Worm (Caenorhabditis elegans) whole organism, early embryonic: ENCODE results near the gene C30G12.4.

ENCODE experiments used
- F13C5.2 ChIP-seq: sonication (generic microtip); optimal IDR thresholded peaks from 2 replicates; lab custom pipeline; 2017; ENCODE audit warnings: mild to moderate bottlenecking, missing genetic modification characterization, inconsistent platforms, missing compliant biosample characterization
- ama-1 ChIP-seq: fragments of 150-350 bp; optimal IDR thresholded peaks from 2 replicates; lab custom pipeline; 2014
- ceh-13 ChIP-seq: fragments of 200-800 bp; sonication (Bioruptor generic); optimal IDR thresholded peaks from 2 replicates; lab custom pipeline; 2018; ENCODE audit warnings: mild to moderate bottlenecking, missing genetic modification characterization, missing compliant biosample characterization
- ceh-36 ChIP-seq: sonication (generic microtip); optimal IDR thresholded peaks from 2 replicates; lab custom pipeline; 2016; ENCODE audit warnings: missing genetic modification characterization, inconsistent platforms, missing compliant biosample characterization
- ets-7 ChIP-seq: sonication (generic microtip); optimal IDR thresholded peaks from 2 replicates; lab custom pipeline; 2016; ENCODE audit warnings: missing genotype, missing genetic modification characterization, missing compliant biosample characterization
- hmbx-1 ChIP-seq: sonication (generic microtip); optimal IDR thresholded peaks from 2 replicates; lab custom pipeline; 2016; ENCODE audit warnings: mild to moderate bottlenecking, missing genetic modification characterization, missing compliant biosample characterization
- hmg-4 ChIP-seq: fragments of 200-800 bp; sonication (Bioruptor generic); optimal IDR thresholded peaks from 2 replicates; lab custom pipeline; 2018; ENCODE audit warnings: mild to moderate bottlenecking, missing genetic modification characterization, missing compliant biosample characterization
- pes-1 ChIP-seq: fragments of 200-800 bp; sonication (Bioruptor generic); IDR thresholded peaks from 2 replicates; pipeline ENCODE4 v1.3.6; 2022; ENCODE audit warnings: missing genetic modification reagents, missing genetic modification characterization, missing compliant biosample characterization
- tbx-11 ChIP-seq: fragments of 200-800 bp; sonication (Bioruptor generic); IDR thresholded peaks from 2 replicates; pipeline ENCODE4 v1.3.6; 2022; ENCODE audit warnings: missing genetic modification characterization, missing compliant biosample characterization

DNA sequence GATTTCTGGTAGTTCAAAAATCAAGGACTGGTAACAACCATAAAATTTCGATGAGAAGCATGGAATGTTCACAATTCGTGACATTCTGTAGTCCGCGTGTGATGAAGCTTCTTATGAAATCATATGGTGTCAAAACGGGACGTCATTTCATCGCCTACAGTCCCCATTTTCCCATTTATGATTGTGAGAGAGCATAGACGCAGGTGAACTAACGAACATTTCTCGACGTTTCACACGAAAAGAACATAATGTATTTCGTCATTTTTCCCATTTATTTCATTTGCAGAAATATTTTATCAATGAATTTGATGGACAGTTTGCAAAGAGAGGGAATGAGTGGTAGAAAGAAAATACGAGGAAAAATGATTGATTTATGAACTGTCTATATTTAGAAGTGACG lies 25.2 kb downstream of the C30G12.4 start:
- TF ChIP-seq ets-7 (tag; lab: Kevin White, UChicago): no peak
- TF ChIP-seq ama-1 (lab: Kevin White, UChicago): no peak
- TF ChIP-seq tbx-11 (GFP tag; lab: Robert Waterston, UW): no peak
- no peak for TF ChIP-seq hmbx-1
- no peak for TF ChIP-seq F13C5.2
- TF ChIP-seq ceh-13 (GFP tag; lab: Kevin White, UChicago): no peak
- no peak for TF ChIP-seq pes-1 (GFP tag; lab: Robert Waterston, UW)
- TF ChIP-seq ceh-36 (tag; lab: Kevin White, UChicago): no peak
- no peak for TF ChIP-seq hmg-4 (GFP tag; lab: Kevin White, UChicago)
